Fruit fly (Drosophila melanogaster): ENCODE results near the gene hh.

DNA sequence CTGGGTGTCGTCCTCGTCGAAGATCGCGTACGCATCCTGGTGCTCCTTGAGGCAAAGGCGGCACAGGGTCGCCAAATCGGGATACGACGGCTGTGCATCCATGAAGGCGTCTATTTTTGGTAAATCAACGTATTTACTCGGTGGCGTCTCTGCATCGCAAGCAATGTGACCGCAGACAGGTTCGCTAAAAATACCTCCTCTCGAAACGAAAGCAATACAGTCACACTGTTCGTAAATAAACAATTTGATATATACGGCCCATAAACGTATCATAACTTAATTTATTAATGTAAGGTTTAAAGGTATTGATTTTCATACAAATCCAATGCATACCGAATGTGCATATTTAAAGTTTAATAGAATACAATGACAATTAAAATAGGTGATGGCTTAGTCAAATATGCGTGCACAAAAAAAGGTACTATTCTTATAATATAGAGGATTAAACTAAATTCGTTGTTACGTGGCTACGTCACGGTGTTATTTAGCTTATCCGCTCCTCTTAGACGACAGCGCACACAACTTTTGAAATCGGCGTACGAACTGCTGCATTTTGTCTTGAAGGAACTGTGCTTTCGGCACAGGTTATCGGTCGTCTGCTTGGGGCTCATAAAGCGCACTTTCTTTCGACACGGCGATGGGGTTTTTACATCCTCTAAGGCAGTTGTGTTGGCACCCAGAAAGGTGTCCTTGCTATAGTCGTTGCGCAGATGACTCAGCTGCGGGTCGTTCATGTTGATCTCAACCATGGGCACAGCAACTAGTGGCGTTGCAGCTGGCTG, 15.3 kb downstream of the hh start, which contains the start of gene CG31365:
- no peak for TF ChIP-seq psq (optimal IDR thresholded peaks at IDR 0.05)
- TF ChIP-seq h (optimal IDR thresholded peaks at IDR 0.05) = no peak
- TF ChIP-seq Sin3A (optimal IDR thresholded peaks at IDR 0.05) = no peak

Measured in Kc167 (cell line).